Worm (Caenorhabditis elegans): ENCODE results near the gene srd-48.

The srd-48 gene

ce11 chrX:12333479-12333878 is 2.4 kb upstream of the srd-48 start, which contains the start of gene srd-47:
TSS of gene srd-47 (plus strand) at chrX:12333642.
- TF ChIP-seq unc-62 (GFP tag; optimal IDR thresholded peaks at IDR 0.05 in 1 of 2) (peak in 1 of 2 experiments; percentile 56), unc-62 (tag; optimal IDR thresholded peaks at IDR 0.05) (no peak), pqm-1 (tag; optimal IDR thresholded peaks at IDR 0.05) (no peak)

DNA sequence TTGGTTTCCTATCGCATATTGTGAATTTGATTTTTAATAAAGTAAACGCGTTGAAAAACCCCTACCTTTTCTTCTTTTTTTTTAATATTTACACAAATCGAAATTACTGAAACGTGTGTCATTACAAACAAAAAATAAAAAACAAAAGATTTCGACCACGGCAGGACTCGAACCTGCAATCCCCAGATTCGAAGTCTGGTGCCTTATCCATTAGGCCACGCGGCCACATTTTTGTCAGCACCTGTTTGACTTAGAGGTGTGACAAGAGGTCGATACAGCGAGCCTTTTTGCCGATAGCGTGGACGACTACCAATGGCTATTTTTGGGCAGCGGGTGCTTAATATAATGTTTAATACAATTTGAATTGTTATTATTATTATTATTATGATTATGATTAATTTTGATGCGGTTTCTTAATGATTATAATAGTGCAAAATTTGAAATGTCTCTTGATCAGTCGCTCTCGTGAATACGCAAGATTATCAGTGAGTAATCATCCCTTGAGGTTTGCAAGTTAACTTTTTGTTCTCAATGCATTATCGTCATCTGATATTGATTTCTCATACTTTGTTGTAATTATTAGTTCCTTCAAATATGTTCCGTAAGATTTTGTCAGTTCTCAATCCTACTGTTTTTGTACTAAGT is 2.1 kb downstream of the srd-48 start, which contains the start of gene srd-44:
srd-44 (plus strand) TSS at position 595 of the 645 bp plus-strand sequence.
- TF ChIP-seq unc-39 (tag; optimal IDR thresholded peaks at IDR 0.05) (no peak), Y5F2A.4 (GFP tag; optimal IDR thresholded peaks at IDR 0.05) (no peak), set-16 (GFP tag; IDR thresholded peaks at IDR 0.05) (no peak), lin-39 (tag; optimal IDR thresholded peaks at IDR 0.05) (no peak), zip-11 (GFP tag; IDR thresholded peaks at IDR 0.05) (no peak), attf-4 (tag; optimal IDR thresholded peaks at IDR 0.05) (no peak), F44E2.7 (GFP tag; IDR thresholded peaks at IDR 0.05) (no peak), T20F7.1 (GFP tag; optimal IDR thresholded peaks at IDR 0.05) (no peak), lin-13 (GFP tag; optimal IDR thresholded peaks at IDR 0.05) (no peak), zag-1 (tag; optimal IDR thresholded peaks at IDR 0.05) (no peak), tag-97 (GFP tag; IDR thresholded peaks at IDR 0.05) (no peak), nhr-11 (tag; optimal IDR thresholded peaks at IDR 0.05) (no peak), snpc-1.2 (GFP tag; IDR thresholded peaks at IDR 0.05) (peak; percentile 88), lir-3 (tag; optimal IDR thresholded peaks at IDR 0.05) (no peak), cey-2 (tag; optimal IDR thresholded peaks at IDR 0.05; ENCODE audit: borderline replicate concordance, insufficient read depth) (no peak), sdz-12 (GFP tag; optimal IDR thresholded peaks at IDR 0.05) (no peak), dmd-6 (GFP tag; IDR thresholded peaks at IDR 0.05) (no peak; the same call in none of the 2 replicates), ceh-44 (GFP tag; IDR thresholded peaks at IDR 0.05) (0 out of 2 replicates have a peak, but pooled peaks have one; percentile 5), dmd-9 (GFP tag; IDR thresholded peaks at IDR 0.05) (0 out of 2 replicates have a peak, but pooled peaks have one; percentile 21), duxl-1 (tag; optimal IDR thresholded peaks at IDR 0.05; ENCODE audit: poor library complexity) (peak; percentile 39), ceh-32 (tag; optimal IDR thresholded peaks at IDR 0.05; ENCODE audit: poor library complexity) (no peak), nhr-237 (tag; optimal IDR thresholded peaks at IDR 0.05) (no peak), pha-4 (GFP tag; IDR thresholded peaks at IDR 0.05) (peak; percentile 73; the same call in 1 of the 2 replicates), pha-4 (tag; optimal IDR thresholded peaks at IDR 0.05) (no peak), F37D6.2 (tag; optimal IDR thresholded peaks at IDR 0.05) (no peak), hmg-1.1 (GFP tag; IDR thresholded peaks at IDR 0.05) (no peak), Y75B8A.6 (GFP tag; IDR thresholded peaks at IDR 0.05) (0 out of 2 replicates have a peak, but pooled peaks have one; percentile 47), arid-1 (GFP tag; conservative IDR thresholded peaks at IDR 0.05) (no peak), ces-1 (GFP tag; optimal IDR thresholded peaks at IDR 0.05) (no peak), spr-3 (GFP tag; optimal IDR thresholded peaks at IDR 0.05) (no peak), mep-1 (tag; optimal IDR thresholded peaks at IDR 0.05) (no peak), dmd-8 (GFP tag; IDR thresholded peaks at IDR 0.05) (no peak), dve-1 (tag; optimal IDR thresholded peaks at IDR 0.05; ENCODE audit: insufficient read depth) (no peak), zfp-2 (tag; optimal IDR thresholded peaks at IDR 0.05) (no peak), nhr-111 (GFP tag; optimal IDR thresholded peaks at IDR 0.05) (no peak), F49E8.2 (tag; optimal IDR thresholded peaks at IDR 0.05; ENCODE audit: borderline replicate concordance) (no peak), madf-5 (GFP tag; IDR thresholded peaks at IDR 0.05) (no peak), dpl-1 (GFP tag; optimal IDR thresholded peaks at IDR 0.05) (no peak), saeg-2 (GFP tag; IDR thresholded peaks at IDR 0.05) (no peak), nhr-48 (tag; optimal IDR thresholded peaks at IDR 0.05) (peak; percentile 43), hif-1 (tag; optimal IDR thresholded peaks at IDR 0.05) (no peak), unc-130 (GFP tag; optimal IDR thresholded peaks at IDR 0.05) (no peak), ceh-62 (tag; optimal IDR thresholded peaks at IDR 0.05) (no peak), daf-19 (GFP tag; conservative IDR thresholded peaks at IDR 0.05) (peak; percentile 74), hlh-11 (tag; optimal IDR thresholded peaks at IDR 0.05) (no peak)
